Fruit fly (Drosophila melanogaster): ENCODE data around the gene kumpel.

Gene kumpel

dm6 chr3R:25966944-25967343 lies 60.1 kb downstream of the kumpel start:
- TF ChIP-seq Sin3A (optimal IDR thresholded peaks at IDR 0.05) = no peak
- no peak for TF ChIP-seq h (optimal IDR thresholded peaks at IDR 0.05)
- TF ChIP-seq Myc (optimal IDR thresholded peaks at IDR 0.05) = no peak
- no peak for TF ChIP-seq psq (optimal IDR thresholded peaks at IDR 0.05)
- TF ChIP-seq ttk (optimal IDR thresholded peaks at IDR 0.05) = no peak
- TF ChIP-seq insv (optimal IDR thresholded peaks at IDR 0.05) = no peak

DNA sequence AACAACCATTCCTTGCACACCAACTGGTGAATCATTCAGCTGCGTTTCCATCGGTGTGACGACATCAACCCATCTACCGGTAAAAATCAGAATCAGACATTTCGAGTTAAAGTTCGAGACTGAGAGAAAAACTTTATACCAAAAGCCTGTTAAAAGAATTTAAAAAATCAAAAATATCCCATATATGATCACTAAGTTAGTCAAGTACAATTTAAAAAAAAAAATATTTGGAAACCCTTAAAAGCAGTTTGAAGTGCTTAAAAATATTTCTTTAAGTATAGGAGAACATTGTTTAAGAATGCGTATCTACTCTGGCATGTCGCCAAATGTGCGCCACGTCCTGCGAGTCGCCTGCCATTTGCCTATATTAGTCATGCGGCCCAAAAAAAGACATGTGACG lies 61.7 kb downstream of the kumpel start:
- TF ChIP-seq psq (optimal IDR thresholded peaks at IDR 0.05) (no peak), insv (optimal IDR thresholded peaks at IDR 0.05) (no peak), Sin3A (optimal IDR thresholded peaks at IDR 0.05) (no peak), Myc (optimal IDR thresholded peaks at IDR 0.05) (no peak), ttk (optimal IDR thresholded peaks at IDR 0.05) (no peak), h (optimal IDR thresholded peaks at IDR 0.05) (no peak)

dm6 chr3R:25968915-25969314 lies 62.1 kb downstream of the kumpel start:
- no peak for TF ChIP-seq psq (optimal IDR thresholded peaks at IDR 0.05)
- no peak for TF ChIP-seq Myc (optimal IDR thresholded peaks at IDR 0.05)
- TF ChIP-seq Sin3A (optimal IDR thresholded peaks at IDR 0.05) = no peak
- no peak for TF ChIP-seq ttk (optimal IDR thresholded peaks at IDR 0.05)
- no peak for TF ChIP-seq insv (optimal IDR thresholded peaks at IDR 0.05)
- no peak for TF ChIP-seq h (optimal IDR thresholded peaks at IDR 0.05)

DNA sequence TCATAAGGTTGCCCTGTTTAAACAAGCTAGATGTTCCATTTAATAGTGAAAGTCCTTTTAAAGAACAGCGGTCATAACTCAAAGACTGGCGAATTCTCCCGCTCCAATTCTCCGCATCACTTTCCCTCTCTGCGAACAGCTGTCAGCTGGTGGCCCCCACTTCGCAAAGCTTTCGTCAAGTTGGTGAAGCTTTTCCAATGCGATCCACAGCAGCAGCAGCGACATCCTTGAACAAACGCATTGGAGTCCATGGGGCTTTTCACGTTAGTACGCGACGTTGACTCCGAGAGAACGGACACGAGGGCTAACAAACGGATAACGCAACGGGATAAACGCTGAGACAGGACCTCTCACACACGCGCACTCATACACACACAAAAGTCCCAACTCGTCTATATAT lies 63.0 kb downstream of the kumpel start, which contains the start of gene fid:
TSS of gene fid (plus strand) at position 301 of the 400 bp plus-strand sequence.
- TF ChIP-seq Sin3A (optimal IDR thresholded peaks at IDR 0.05) (no peak), insv (optimal IDR thresholded peaks at IDR 0.05) (no peak), ttk (optimal IDR thresholded peaks at IDR 0.05) (no peak), h (optimal IDR thresholded peaks at IDR 0.05) (no peak), psq (optimal IDR thresholded peaks at IDR 0.05) (no peak), Myc (optimal IDR thresholded peaks at IDR 0.05) (no peak)

Data from Kc167 (cell line).